Worm (Caenorhabditis elegans): ENCODE data around the gene Y75B8A.8.

DNA sequence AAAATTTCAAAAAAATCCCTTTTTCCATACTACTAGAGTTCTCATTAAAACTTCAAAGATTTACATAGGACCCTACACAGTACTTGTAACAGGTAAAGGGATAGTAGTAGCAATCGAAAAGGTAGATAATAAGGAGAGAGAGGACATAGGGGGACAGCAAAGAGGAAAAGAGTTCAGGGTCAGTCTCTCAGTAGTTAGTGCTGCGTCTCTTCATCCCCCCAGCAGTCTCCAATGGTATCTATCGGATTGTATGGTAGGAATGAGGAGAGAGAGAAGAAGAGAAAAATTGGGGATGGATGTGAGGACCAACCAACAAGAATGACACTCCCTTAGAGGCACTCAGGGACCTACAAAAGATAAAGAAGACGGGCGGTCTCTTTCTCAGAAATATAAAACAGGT, 21.1 kb upstream of the Y75B8A.8 start:
- TF ChIP-seq him-1 (tag; optimal IDR thresholded peaks at IDR 0.05) (no peak), dao-5 (tag; optimal IDR thresholded peaks at IDR 0.05) (no peak), W03F9.2 (tag; optimal IDR thresholded peaks at IDR 0.05) (no peak)
